Worm (Caenorhabditis elegans) whole organism, L1 larva: ENCODE measurements around the gene C34B4.2.

Experiments
- C34B4.2 ChIP-seq: sonication (generic microtip); optimal IDR thresholded peaks from 2 replicates; lab custom pipeline; 2017; ENCODE audit warnings: mild to moderate bottlenecking, missing genetic modification characterization, missing compliant biosample characterization
- ces-1 ChIP-seq: fragments of 150-350 bp; optimal IDR thresholded peaks from 2 replicates; lab custom pipeline; 2014; ENCODE audit warnings: missing biosample characterization, missing genetic modification reagents, missing genetic modification characterization
- ets-5 ChIP-seq: fragments of 200-800 bp; sonication (Bioruptor generic); IDR thresholded peaks from 2 replicates; pipeline ENCODE4 v1.3.6; 2022; ENCODE audit warnings: missing genetic modification characterization, missing compliant biosample characterization
- fkh-4 ChIP-seq: sonication (generic microtip); optimal IDR thresholded peaks from 2 replicates; lab custom pipeline; 2016; ENCODE audit warnings: missing compliant biosample characterization, missing genetic modification characterization, borderline replicate concordance
- grh-1 ChIP-seq: fragments of 200-800 bp; sonication (Bioruptor generic); IDR thresholded peaks from 2 replicates; pipeline ENCODE4 v1.3.6; 2022; ENCODE audit warnings: missing genetic modification reagents, missing genetic modification characterization, missing compliant biosample characterization
- pqm-1 ChIP-seq: sonication (generic microtip); optimal IDR thresholded peaks from 3 replicates; lab custom pipeline; 2017; ENCODE audit warnings: missing biosample characterization, missing genetic modification characterization
- snpc-4 ChIP-seq: fragments of 150-350 bp; optimal IDR thresholded peaks from 2 replicates; lab custom pipeline; 2014; ENCODE audit warnings: missing biosample characterization, missing genetic modification characterization
- zag-1 ChIP-seq: fragments of 150-350 bp; optimal IDR thresholded peaks from 2 replicates; lab custom pipeline; 2014; ENCODE audit warnings: missing biosample characterization, missing genetic modification characterization

ce11 chrV:13137955-13138354 is 55.1 kb downstream of the C34B4.2 start, which contains the start of gene clec-41:
- TF ChIP-seq fkh-4 (no peak), pqm-1 (tag; lab: Kevin White, UChicago) (peak; percentile 44), ets-5 (GFP tag; lab: Robert Waterston, UW) (no peak), ces-1 (GFP tag; lab: Kevin White, UChicago) (no peak), snpc-4 (tag; lab: Kevin White, UChicago) (no peak), zag-1 (no peak), grh-1 (no peak), C34B4.2 (tag; lab: Kevin White, UChicago) (no peak)
